Worm (Caenorhabditis elegans) whole organism, mixed stage, embryonic: ENCODE measurements around the gene R13H4.2.

Experiments
- drap-1 ChIP-seq: fragments of 200-800 bp; sonication (Bioruptor generic); optimal IDR thresholded peaks from 3 replicates; lab custom pipeline; 2018; ENCODE audit warnings: mild to moderate bottlenecking, missing genetic modification characterization, missing compliant biosample characterization
- nhr-237 ChIP-seq: fragments of 150-350 bp; optimal IDR thresholded peaks from 2 replicates; lab custom pipeline; 2014; ENCODE audit warnings: missing biosample characterization, missing genetic modification characterization
- ztf-11 ChIP-seq: fragments of 150-350 bp; optimal IDR thresholded peaks from 2 replicates; lab custom pipeline; 2014; ENCODE audit warnings: missing biosample characterization, missing genetic modification characterization

- TF ChIP-seq drap-1 (GFP tag; lab: Kevin White, UChicago) (no peak), nhr-237 (no peak), ztf-11 (no peak)
Measured at ce11 chrV:11819451-11819850, 16.7 kb upstream of the R13H4.2 start.
